Fruit fly (Drosophila melanogaster): ENCODE results near the gene hb.

The hb gene

DNA sequence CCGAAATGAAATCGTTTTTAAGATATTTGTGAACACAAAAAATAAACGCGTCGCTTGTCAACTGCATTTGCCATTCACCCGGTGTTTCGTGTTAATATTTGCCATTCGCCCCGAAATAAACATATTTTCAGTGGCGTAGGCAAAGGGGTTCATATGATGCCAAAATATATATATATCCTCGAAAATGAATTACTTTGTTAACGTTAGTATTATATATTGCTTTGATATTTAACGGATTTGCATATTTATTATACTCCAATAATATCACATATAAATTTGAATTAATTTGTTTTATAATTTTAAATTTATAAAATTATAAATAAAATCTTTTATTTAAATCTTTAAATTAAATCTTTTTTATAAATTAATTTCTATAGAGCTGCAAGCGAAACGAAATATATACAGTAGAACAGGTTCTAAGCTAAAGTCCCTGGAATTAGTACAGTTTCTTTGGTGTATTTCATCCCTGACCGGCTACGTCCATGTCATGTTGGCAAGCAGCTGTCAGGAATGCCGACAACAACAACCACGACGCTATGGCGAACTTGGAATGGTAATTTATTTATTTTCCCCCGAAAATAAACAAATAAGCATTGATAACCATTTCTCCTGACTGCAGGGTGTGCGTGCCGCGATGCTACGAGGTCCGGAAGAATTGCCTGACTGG lies 34.1 kb upstream of the hb start, which contains the start of the genes M1BP and CG8202 (continued):
- TF ChIP-seq CG12299 (tag; optimal IDR thresholded peaks at IDR 0.05): peak; percentile 78
- no peak for TF ChIP-seq CG1647 (GFP tag; optimal IDR thresholded peaks at IDR 0.05)
- peak; percentile 92 for TF ChIP-seq Oli (tag; optimal IDR thresholded peaks at IDR 0.05)
- TF ChIP-seq Sox100B (GFP tag; optimal IDR thresholded peaks at IDR 0.05): peak; percentile 97
- TF ChIP-seq CG10209 (GFP tag; optimal IDR thresholded peaks at IDR 0.05): peak; percentile 90
- 0 out of 2 replicates have a peak, but pooled peaks have one; percentile 30 for TF ChIP-seq sim (GFP tag; IDR thresholded peaks at IDR 0.05)
- peak; percentile 54 for TF ChIP-seq CG1603 (tag; optimal IDR thresholded peaks at IDR 0.05)
- TF ChIP-seq H15 (GFP tag; IDR thresholded peaks at IDR 0.05): peak; percentile 59; the same call in 1 of the 3 replicates
- peak; percentile 94 for TF ChIP-seq gcm (GFP tag; optimal IDR thresholded peaks at IDR 0.05)
- no peak for TF ChIP-seq CG5953 (GFP tag; IDR thresholded peaks at IDR 0.05)
- peak; percentile 86 for TF ChIP-seq CG16815 (GFP tag; optimal IDR thresholded peaks at IDR 0.05)
- peak; percentile 52; the same call in 1 of the 3 replicates for TF ChIP-seq ase (GFP tag; IDR thresholded peaks at IDR 0.05)
- TF ChIP-seq CG2129 (GFP tag; IDR thresholded peaks at IDR 0.05; ENCODE audit: partially characterized antibody): no peak
- TF ChIP-seq CG17568 (GFP tag; optimal IDR thresholded peaks at IDR 0.05): no peak
- TF ChIP-seq da (GFP tag; optimal IDR thresholded peaks at IDR 0.05): no peak
- no peak for TF ChIP-seq CG3726 (GFP tag; IDR thresholded peaks at IDR 0.05)
- TF ChIP-seq odd (GFP tag; optimal IDR thresholded peaks at IDR 0.05): peak; percentile 92
- TF ChIP-seq Dfd (GFP tag; optimal IDR thresholded peaks at IDR 0.05): no peak
- no peak for TF ChIP-seq ftz-f1 (GFP tag; optimal IDR thresholded peaks at IDR 0.05)
- peak; percentile 27 for TF ChIP-seq stwl (tag; optimal IDR thresholded peaks at IDR 0.05)
- TF ChIP-seq NfI (GFP tag; optimal IDR thresholded peaks at IDR 0.05): peak; percentile 92
- TF ChIP-seq kah (GFP tag; optimal IDR thresholded peaks at IDR 0.05): peak; percentile 85
- peak; percentile 93 for TF ChIP-seq Xbp1 (GFP tag; optimal IDR thresholded peaks at IDR 0.05)
- peak; percentile 93 for TF ChIP-seq CG3281 (GFP tag; optimal IDR thresholded peaks at IDR 0.05)
- TF ChIP-seq CG8765 (GFP tag; IDR thresholded peaks at IDR 0.05): peak; percentile 53
- peak; percentile 92 for TF ChIP-seq sug (tag; optimal IDR thresholded peaks at IDR 0.05)
- TF ChIP-seq disco-r (GFP tag; optimal IDR thresholded peaks at IDR 0.05): no peak
- peak; percentile 58 for TF ChIP-seq HLH3B (GFP tag; IDR thresholded peaks at IDR 0.05)
- no peak for TF ChIP-seq BEAF-32 (GFP tag; optimal IDR thresholded peaks at IDR 0.05)
- no peak for TF ChIP-seq sna (GFP tag; IDR thresholded peaks at IDR 0.05; ENCODE audit: partially characterized antibody)
- TF ChIP-seq lilli (GFP tag; optimal IDR thresholded peaks at IDR 0.05): peak; percentile 81
- TF ChIP-seq pnt (GFP tag; optimal IDR thresholded peaks at IDR 0.05): peak; percentile 70
- peak; percentile 96 for TF ChIP-seq gem (tag; optimal IDR thresholded peaks at IDR 0.05)
- no peak for TF ChIP-seq nerfin-2 (GFP tag; IDR thresholded peaks at IDR 0.05; ENCODE audit: partially characterized antibody)
- no peak for TF ChIP-seq eve (GFP tag; optimal IDR thresholded peaks at IDR 0.05)
- peak; percentile 47 for TF ChIP-seq Mes4 (GFP tag; optimal IDR thresholded peaks at IDR 0.05)
- no peak for TF ChIP-seq br (optimal IDR thresholded peaks at IDR 0.05)
- TF ChIP-seq CG9609 (GFP tag; optimal IDR thresholded peaks at IDR 0.05): peak; percentile 38
- TF ChIP-seq Hr3 (GFP tag; optimal IDR thresholded peaks at IDR 0.05): peak; percentile 94
- peak; percentile 53 for TF ChIP-seq schlank (tag; optimal IDR thresholded peaks at IDR 0.05)
- TF ChIP-seq CG30403 (GFP tag; optimal IDR thresholded peaks at IDR 0.05): peak; percentile 90
- TF ChIP-seq CG4617 (GFP tag; optimal IDR thresholded peaks at IDR 0.05; ENCODE audit: borderline replicate concordance): peak; percentile 54
- TF ChIP-seq p53 (GFP tag; optimal IDR thresholded peaks at IDR 0.05): no peak
- TF ChIP-seq CkIIα-i1 (GFP tag; IDR thresholded peaks at IDR 0.05): 0 out of 2 replicates have a peak, but pooled peaks have one; percentile 7
- peak; percentile 89 for TF ChIP-seq twi (tag; optimal IDR thresholded peaks at IDR 0.05)
- TF ChIP-seq D19A (tag; optimal IDR thresholded peaks at IDR 0.05): no peak
- peak; percentile 89 for TF ChIP-seq CG10147 (GFP tag; optimal IDR thresholded peaks at IDR 0.05)
- TF ChIP-seq pros (GFP tag; optimal IDR thresholded peaks at IDR 0.05): peak; percentile 38
- TF ChIP-seq PHDP (tag; optimal IDR thresholded peaks at IDR 0.05): peak; percentile 91
- TF ChIP-seq Adf1 (GFP tag; IDR thresholded peaks at IDR 0.05): peak; percentile 22; the same call in 1 of the 2 replicates

Measured in whole organism, embryonic.